Worm (Caenorhabditis elegans) whole organism, midembryonic: ENCODE data around the gene F20D12.7.

Source experiments
- T22C8.4 ChIP-seq: fragments of 200-800 bp; sonication (Bioruptor generic); IDR thresholded peaks from 2 replicates; pipeline ENCODE4 v1.3.6; 2022; ENCODE audit warnings: missing genetic modification characterization, missing compliant biosample characterization
- cog-1 ChIP-seq: sonication (generic microtip); optimal IDR thresholded peaks from 2 replicates; lab custom pipeline; 2016; ENCODE audit warnings: missing genetic modification characterization, missing compliant biosample characterization
- flt-1 ChIP-seq: fragments of 200-800 bp; sonication (Bioruptor generic); IDR thresholded peaks from 2 replicates; pipeline ENCODE4 v1.3.6; 2022; ENCODE audit warnings: missing genetic modification characterization, missing compliant biosample characterization
- klf-2 ChIP-seq: fragments of 200-800 bp; sonication (Bioruptor generic); conservative IDR thresholded peaks from 2 replicates; pipeline ENCODE4 v1.3.6; 2022; ENCODE audit warnings: missing genetic modification reagents, missing genetic modification characterization, missing compliant biosample characterization
- med-1 ChIP-seq: sonication (generic microtip); optimal IDR thresholded peaks from 2 replicates; lab custom pipeline; 2017; ENCODE audit warnings: missing genetic modification characterization, mild to moderate bottlenecking, missing compliant biosample characterization, antibody characterized with exemption, missing genetic modification reagents; ENCODE audit not compliant: insufficient read depth
- ref-1 ChIP-seq: fragments of 200-800 bp; sonication (Bioruptor generic); conservative IDR thresholded peaks from 2 replicates; pipeline ENCODE4 v1.3.6; 2022; ENCODE audit warnings: missing genetic modification reagents, missing genetic modification characterization, missing compliant biosample characterization
- tab-1 ChIP-seq: fragments of 200-800 bp; sonication (Bioruptor generic); IDR thresholded peaks from 2 replicates; pipeline ENCODE4 v1.3.6; 2022; ENCODE audit warnings: missing genetic modification characterization, missing compliant biosample characterization
- ztf-23 ChIP-seq: fragments of 200-800 bp; sonication (Bioruptor generic); IDR thresholded peaks from 2 replicates; pipeline ENCODE4 v1.3.6; 2022; ENCODE audit warnings: missing genetic modification reagents, missing genetic modification characterization, missing compliant biosample characterization
- ztf-29 ChIP-seq: fragments of 200-800 bp; sonication (Bioruptor generic); IDR thresholded peaks from 2 replicates; pipeline ENCODE4 v1.3.6; 2022; ENCODE audit warnings: missing genetic modification reagents, missing genetic modification characterization, missing compliant biosample characterization

The F20D12.7 gene

ce11 chrIV:7967006-7967405, 28.3 kb upstream of the F20D12.7 start, which contains the start of gene F57H12.5:
Gene F57H12.5 (plus strand): TSS chrIV:7967306.
- TF ChIP-seq ztf-29 (GFP tag; lab: Robert Waterston, UW) (no peak), ztf-23 (no peak), cog-1 (tag; lab: Kevin White, UChicago) (no peak), klf-2 (GFP tag; lab: Robert Waterston, UW) (no peak), tab-1 (GFP tag; lab: Robert Waterston, UW) (no peak), ref-1 (GFP tag; lab: Robert Waterston, UW) (no peak), T22C8.4 (no peak), med-1 (no peak), flt-1 (GFP tag; lab: Robert Waterston, UW) (no peak)

DNA sequence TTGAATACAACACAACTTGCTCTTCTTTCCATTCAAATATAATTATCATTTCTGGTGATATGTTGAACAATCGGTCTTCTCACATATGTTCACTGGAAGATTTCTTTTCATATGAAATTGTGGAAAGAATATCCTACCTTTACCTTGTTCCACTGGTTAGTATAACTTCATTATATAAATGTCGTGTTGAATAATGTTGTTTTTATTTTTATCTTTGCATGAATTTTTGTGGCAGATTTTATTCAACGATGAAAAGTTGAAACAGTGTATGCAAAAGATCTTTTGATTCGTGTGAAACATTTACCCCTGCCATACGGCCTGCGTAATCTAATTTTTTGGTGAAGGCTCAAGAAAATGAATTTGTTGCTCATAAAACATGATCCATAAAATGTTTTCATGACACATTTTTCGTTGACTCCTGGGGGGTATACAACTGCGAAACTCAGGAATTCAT, 23.2 kb upstream of the F20D12.7 start:
- no peak for TF ChIP-seq tab-1 (GFP tag; lab: Robert Waterston, UW)
- TF ChIP-seq flt-1 (GFP tag; lab: Robert Waterston, UW), result no peak
- no peak for TF ChIP-seq ztf-23
- TF ChIP-seq klf-2 (GFP tag; lab: Robert Waterston, UW), result no peak
- no peak for TF ChIP-seq ref-1 (GFP tag; lab: Robert Waterston, UW)
- no peak for TF ChIP-seq cog-1 (tag; lab: Kevin White, UChicago)
- TF ChIP-seq ztf-29 (GFP tag; lab: Robert Waterston, UW), result no peak
- no peak for TF ChIP-seq med-1
- no peak for TF ChIP-seq T22C8.4

- TF ChIP-seq ref-1 (GFP tag; lab: Robert Waterston, UW) (no peak), T22C8.4 (no peak), ztf-23 (no peak), med-1 (no peak), tab-1 (GFP tag; lab: Robert Waterston, UW) (no peak), flt-1 (GFP tag; lab: Robert Waterston, UW) (no peak), klf-2 (GFP tag; lab: Robert Waterston, UW) (no peak), cog-1 (tag; lab: Kevin White, UChicago) (no peak), ztf-29 (GFP tag; lab: Robert Waterston, UW) (no peak)
Observed at ce11 chrIV:7958092-7958491, 19.4 kb upstream of the F20D12.7 start.

DNA sequence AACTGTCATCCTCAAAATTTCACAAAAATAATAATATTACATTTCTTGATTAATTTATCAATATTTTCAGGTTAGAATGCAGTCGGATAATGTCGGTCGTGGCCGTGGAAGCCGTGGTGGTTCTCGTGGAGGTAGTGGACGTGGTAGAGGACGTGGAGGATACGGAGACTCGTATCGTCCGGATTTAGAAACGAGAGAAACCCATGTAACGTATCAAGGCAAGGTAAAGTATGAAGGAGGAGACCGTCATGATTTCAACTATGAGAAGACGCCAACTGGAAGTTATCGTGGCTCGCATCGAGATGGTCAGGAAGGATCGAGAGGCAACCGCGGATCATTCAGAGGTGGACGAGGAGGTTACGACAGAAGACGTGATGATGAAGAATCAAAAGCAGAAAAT, 18.8 kb upstream of the F20D12.7 start, which contains the start of gene frpr-10:
Gene frpr-10 (plus strand): TSS at position 301 of the 400 bp plus-strand sequence.
- TF ChIP-seq cog-1 (tag; lab: Kevin White, UChicago) (no peak), ztf-23 (no peak), ref-1 (GFP tag; lab: Robert Waterston, UW) (no peak), ztf-29 (GFP tag; lab: Robert Waterston, UW) (no peak)

DNA sequence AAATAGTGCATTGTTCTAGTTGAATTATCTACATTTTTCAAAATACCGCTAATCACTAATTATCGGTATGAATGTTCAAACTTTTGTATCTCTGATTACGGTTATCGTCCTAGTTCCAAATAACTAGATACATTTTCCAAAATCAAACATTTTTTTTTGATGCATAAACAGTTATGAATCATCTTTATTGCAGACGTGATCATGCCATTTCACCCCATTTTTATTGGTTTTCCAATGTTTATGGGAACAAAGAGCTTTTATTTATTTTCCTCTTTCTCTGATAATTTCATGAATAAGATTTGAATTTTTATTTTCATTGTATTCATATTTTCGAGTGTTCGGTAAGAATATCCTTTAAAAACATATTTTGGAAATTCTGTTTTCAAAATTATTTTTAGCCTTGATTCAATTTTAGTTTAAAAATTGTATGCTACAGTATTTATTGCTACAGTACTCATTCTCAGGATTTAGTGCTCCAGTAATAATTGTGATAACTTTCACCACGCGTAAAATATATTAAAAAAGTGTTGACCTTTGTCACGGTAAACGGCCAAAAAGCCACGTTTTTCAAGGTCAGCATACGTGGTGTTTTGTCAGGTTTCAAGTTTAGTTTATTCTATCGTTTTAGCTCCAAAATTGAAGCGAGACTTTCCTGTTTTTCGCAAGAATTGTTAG, 18.0 kb upstream of the F20D12.7 start, which contains the start of gene csr-1:
Gene csr-1 (plus strand): TSS at position 625 of the 675 bp plus-strand sequence.
- TF ChIP-seq med-1 (no peak), T22C8.4 (no peak), ref-1 (GFP tag; lab: Robert Waterston, UW) (no peak), klf-2 (GFP tag; lab: Robert Waterston, UW) (no peak)

DNA sequence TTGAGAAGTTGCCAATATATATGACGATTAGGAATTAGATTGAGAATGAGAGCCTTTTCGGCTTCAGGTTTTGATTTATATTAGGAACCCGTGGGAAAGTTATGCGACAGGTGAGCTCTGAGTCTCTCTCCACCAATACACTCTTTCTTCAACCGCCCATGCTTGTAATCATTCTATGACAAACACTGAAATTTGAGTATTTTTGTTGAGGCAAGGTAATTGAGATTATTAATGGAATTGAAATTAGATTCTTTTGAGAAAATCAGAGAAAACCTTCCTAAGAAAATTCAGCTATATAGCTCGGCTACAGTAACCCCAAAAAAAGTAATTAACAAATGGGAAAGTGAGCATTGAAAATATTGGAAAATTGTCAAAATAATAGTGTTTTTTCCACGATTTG, 17.1 kb upstream of the F20D12.7 start, which contains the start of gene ceh-19:
Gene ceh-19 (minus strand): TSS at position 101 of the 400 bp plus-strand sequence.
- TF ChIP-seq cog-1 (tag; lab: Kevin White, UChicago) (no peak), klf-2 (GFP tag; lab: Robert Waterston, UW) (no peak), T22C8.4 (no peak), flt-1 (GFP tag; lab: Robert Waterston, UW) (no peak), ref-1 (GFP tag; lab: Robert Waterston, UW) (no peak), med-1 (no peak), ztf-23 (no peak), tab-1 (GFP tag; lab: Robert Waterston, UW) (no peak), ztf-29 (GFP tag; lab: Robert Waterston, UW) (no peak)

DNA sequence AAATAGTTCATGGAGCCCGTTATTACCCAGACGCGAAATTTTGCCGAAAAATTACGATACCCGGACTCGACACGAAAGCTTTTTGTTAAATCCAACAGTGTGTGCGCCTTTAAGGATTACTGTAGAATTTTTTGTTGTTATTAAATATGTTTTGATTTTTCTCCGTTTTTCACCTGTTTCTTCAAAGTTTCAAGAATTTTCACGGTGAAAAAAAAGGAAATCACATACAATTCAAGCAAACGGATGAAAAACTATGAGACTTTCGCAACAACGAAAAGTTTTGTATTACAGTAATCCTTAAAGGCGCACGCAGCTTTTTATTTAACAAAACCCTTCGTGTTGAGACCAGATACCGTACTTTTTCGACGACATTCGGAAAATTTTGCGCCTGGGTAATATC, 15.3 kb upstream of the F20D12.7 start:
- TF ChIP-seq tab-1 (GFP tag; lab: Robert Waterston, UW) (no peak), ref-1 (GFP tag; lab: Robert Waterston, UW) (no peak), cog-1 (tag; lab: Kevin White, UChicago) (no peak), ztf-29 (GFP tag; lab: Robert Waterston, UW) (no peak), ztf-23 (no peak)

DNA sequence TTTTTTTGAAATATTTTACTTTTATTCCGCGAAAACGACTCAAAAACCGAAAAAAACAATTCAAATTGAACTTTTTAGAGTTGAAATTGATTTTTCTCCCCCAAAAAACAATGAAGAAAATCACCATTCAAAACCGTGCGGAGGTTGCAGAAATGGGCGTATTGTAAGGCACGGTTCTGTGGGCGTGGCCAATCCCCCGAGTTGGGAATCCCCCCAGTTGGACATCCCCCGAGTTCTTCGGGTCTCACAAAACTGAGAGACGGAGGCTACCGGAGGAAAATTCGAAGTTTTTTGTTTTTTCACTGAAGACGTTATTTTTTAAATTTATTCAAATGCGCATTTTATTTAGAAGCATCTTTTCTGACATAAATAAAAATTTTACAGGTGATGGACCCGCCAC, 9.6 kb upstream of the F20D12.7 start, which contains the start of gene mcm-3AP:
Gene mcm-3AP (plus strand): TSS at position 383 of the 400 bp plus-strand sequence.
- peak; percentile 80 for TF ChIP-seq klf-2 (GFP tag; lab: Robert Waterston, UW)
- TF ChIP-seq T22C8.4, result peak; percentile 65
- peak; percentile 84 for TF ChIP-seq ztf-23
- 0 out of 2 replicates have a peak, but pooled peaks have one; percentile 26 for TF ChIP-seq tab-1 (GFP tag; lab: Robert Waterston, UW)
- TF ChIP-seq flt-1 (GFP tag; lab: Robert Waterston, UW), result peak; percentile 83

DNA sequence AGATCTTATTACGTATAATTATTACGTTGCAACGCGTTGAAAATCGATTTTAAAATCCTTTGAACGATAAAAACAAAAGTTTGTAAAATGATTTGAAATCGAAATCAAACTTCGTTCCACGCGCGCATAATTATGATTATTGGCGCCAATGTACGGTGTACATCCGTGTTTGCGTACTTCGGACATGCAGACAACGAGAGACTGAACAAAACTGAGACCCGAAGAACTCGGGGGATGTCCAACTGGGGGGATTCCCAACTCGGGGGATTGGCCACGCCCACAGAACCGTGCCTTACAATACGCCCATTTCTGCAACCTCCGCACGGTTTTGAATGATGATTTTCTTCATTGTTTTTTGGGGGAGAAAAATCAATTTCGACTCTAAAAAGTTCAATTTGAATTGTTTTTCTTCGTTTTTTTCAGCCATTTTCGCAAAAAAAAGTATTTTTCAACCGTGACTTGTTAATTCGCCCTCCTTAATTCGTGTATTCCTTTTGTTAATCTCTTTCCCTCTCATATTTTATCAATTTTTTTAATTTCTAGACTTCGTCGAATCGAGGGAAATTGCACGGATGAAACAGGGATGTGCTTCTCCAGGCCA, 8.3 kb upstream of the F20D12.7 start, which contains the start of gene F20D12.12:
Gene F20D12.12 (plus strand): TSS at position 542 of the 601 bp plus-strand sequence.
- TF ChIP-seq T22C8.4, result peak; percentile 47; the same call in 1 of the 2 replicates
- TF ChIP-seq flt-1 (GFP tag; lab: Robert Waterston, UW), result peak; percentile 84
- TF ChIP-seq ztf-23, result peak; percentile 87
- TF ChIP-seq cog-1 (tag; lab: Kevin White, UChicago), result peak; percentile 66
- TF ChIP-seq tab-1 (GFP tag; lab: Robert Waterston, UW), result peak; percentile 37; the same call in 1 of the 2 replicates
- 0 out of 2 replicates have a peak, but pooled peaks have one; percentile 45 for TF ChIP-seq klf-2 (GFP tag; lab: Robert Waterston, UW)
